Fruit fly (Drosophila melanogaster) whole organism: ENCODE results near the gene CG11889.

ENCODE experiments used
- CG8478 ChIP-seq: fragments of >200 bp; optimal IDR thresholded peaks from 2 replicates; lab custom pipeline; 2018; ENCODE audit warnings: inconsistent platforms
- Dll ChIP-seq: fragments of >200 bp; optimal IDR thresholded peaks from 2 replicates; lab custom pipeline; 2017
- EcR ChIP-seq, 2 experiments: fragments of >200 bp; optimal IDR thresholded peaks; 2 replicates each; lab custom pipeline; 2017; ENCODE audit warnings: missing biosample characterization in 2 of 2, missing genetic modification characterization in 2 of 2, missing genetic modification reagents in 2 of 2
- pan ChIP-seq: fragments of >200 bp; optimal IDR thresholded peaks from 2 replicates; lab custom pipeline; 2017
- psq ChIP-seq: fragments of >200 bp; optimal IDR thresholded peaks from 2 replicates; lab custom pipeline; 2017
- usp ChIP-seq: fragments of >200 bp; optimal IDR thresholded peaks from 2 replicates; lab custom pipeline; 2017; ENCODE audit warnings: missing biosample characterization, missing genetic modification characterization, mixed read lengths

Gene CG11889

dm6 chr3R:25269909-25270308 is at the start of gene CG11889, which contains the start of gene CG11891:
Gene CG11889 (plus strand): TSS chr3R:25270209.
Gene CG11891 (plus strand): TSS chr3R:25270209.
- TF ChIP-seq psq (lab: Kevin White, UChicago) (no peak), pan (no peak), CG8478 (no peak)

dm6 chr3R:25221203-25221807 is 48.7 kb upstream of the CG11889 start, which contains the start of gene Alg9:
Gene Alg9 (plus strand): TSS chr3R:25221589.
- no peak for TF ChIP-seq EcR (GFP tag; optimal IDR thresholded peaks at IDR 0.05; lab: Kevin White, UChicago)

- TF ChIP-seq Dll (lab: Kevin White, UChicago) (no peak), psq (lab: Kevin White, UChicago) (no peak), usp (no peak), CG8478 (no peak), EcR (GFP tag; optimal IDR thresholded peaks at IDR 0.05; lab: Kevin White, UChicago) (no peak), pan (no peak)
Measured at dm6 chr3R:25225483-25225882, 44.5 kb upstream of the CG11889 start.

- TF ChIP-seq psq (lab: Kevin White, UChicago), result no peak
- TF ChIP-seq usp, result no peak
- TF ChIP-seq CG8478, result no peak
- TF ChIP-seq Dll (lab: Kevin White, UChicago), result no peak
- TF ChIP-seq pan, result no peak
- TF ChIP-seq EcR (GFP tag; optimal IDR thresholded peaks at IDR 0.05; lab: Kevin White, UChicago), result no peak
Measured at dm6 chr3R:25232271-25232989, 37.6 kb upstream of the CG11889 start, which contains the start of gene Cad96Cb. Gene Cad96Cb (minus strand): TSS chr3R:25232321.

dm6 chr3R:25235362-25235761 is 34.6 kb upstream of the CG11889 start, which contains the start of gene Sil1:
Gene Sil1 (minus strand): TSS chr3R:25235529.
- TF ChIP-seq EcR (GFP tag; optimal IDR thresholded peaks at IDR 0.05; lab: Kevin White, UChicago), result no peak
- TF ChIP-seq CG8478, result no peak
- TF ChIP-seq usp, result no peak
- no peak for TF ChIP-seq Dll (lab: Kevin White, UChicago)
- TF ChIP-seq pan, result no peak
- no peak for TF ChIP-seq psq (lab: Kevin White, UChicago)

dm6 chr3R:25236121-25236520 is 33.9 kb upstream of the CG11889 start:
- no peak for TF ChIP-seq usp
- TF ChIP-seq CG8478, result no peak
- no peak for TF ChIP-seq Dll (lab: Kevin White, UChicago)
- TF ChIP-seq EcR (GFP tag; optimal IDR thresholded peaks at IDR 0.05; lab: Kevin White, UChicago), result no peak
- no peak for TF ChIP-seq psq (lab: Kevin White, UChicago)
- no peak for TF ChIP-seq pan

dm6 chr3R:25237314-25237713 is 32.7 kb upstream of the CG11889 start, which contains the start of gene Jhbp7:
Gene Jhbp7 (plus strand): TSS chr3R:25237614.
- no peak for TF ChIP-seq usp

dm6 chr3R:25238771-25239700 is 31.0 kb upstream of the CG11889 start:
- TF ChIP-seq EcR (GFP tag; optimal IDR thresholded peaks at IDR 0.05; lab: Kevin White, UChicago) (no peak), usp (no peak), CG8478 (no peak), Dll (lab: Kevin White, UChicago) (no peak), psq (lab: Kevin White, UChicago) (no peak), pan (no peak)

dm6 chr3R:25239880-25240279 is 30.1 kb upstream of the CG11889 start, which contains the start of gene to:
Gene to (plus strand): TSS chr3R:25240180.
- TF ChIP-seq CG8478 (no peak), pan (no peak), psq (lab: Kevin White, UChicago) (no peak), EcR (GFP tag; optimal IDR thresholded peaks at IDR 0.05; lab: Kevin White, UChicago) (no peak), usp (no peak), Dll (lab: Kevin White, UChicago) (no peak)

- no peak for TF ChIP-seq psq (lab: Kevin White, UChicago)
- no peak for TF ChIP-seq Dll (lab: Kevin White, UChicago)
- no peak for TF ChIP-seq EcR (GFP tag; optimal IDR thresholded peaks at IDR 0.05; lab: Kevin White, UChicago)
Measured at dm6 chr3R:25241507-25242070, 28.4 kb upstream of the CG11889 start, which contains the start of gene CG11854. Gene CG11854 (plus strand): TSS chr3R:25242020.

- TF ChIP-seq pan (no peak), Dll (lab: Kevin White, UChicago) (no peak), usp (no peak), CG8478 (no peak), EcR (GFP tag; optimal IDR thresholded peaks at IDR 0.05; lab: Kevin White, UChicago) (no peak), psq (lab: Kevin White, UChicago) (no peak)
Measured at dm6 chr3R:25245052-25245813, 24.8 kb upstream of the CG11889 start, which contains the start of gene bam. Gene bam (minus strand): TSS chr3R:25245109.
